Worm (Caenorhabditis elegans): Measurements from ENCODE around the gene thn-6.

thn-6 gene

ce11 chrIV:5261786-5262185, 33.1 kb downstream of the thn-6 start:
- TF ChIP-seq nhr-19 (GFP tag; conservative IDR thresholded peaks at IDR 0.05), result peak; percentile 52

ce11 chrIV:5264700-5265210, 36.0 kb downstream of the thn-6 start:
- TF ChIP-seq elt-2 (tag; optimal IDR thresholded peaks at IDR 0.05), result peak; percentile 1
- TF ChIP-seq snpc-4 (tag; optimal IDR thresholded peaks at IDR 0.05), result peak; percentile 85
- peak; percentile 25 for TF ChIP-seq nhr-47 (tag; optimal IDR thresholded peaks at IDR 0.05)
- peak; percentile 70 for TF ChIP-seq nhr-19 (GFP tag; conservative IDR thresholded peaks at IDR 0.05)

DNA sequence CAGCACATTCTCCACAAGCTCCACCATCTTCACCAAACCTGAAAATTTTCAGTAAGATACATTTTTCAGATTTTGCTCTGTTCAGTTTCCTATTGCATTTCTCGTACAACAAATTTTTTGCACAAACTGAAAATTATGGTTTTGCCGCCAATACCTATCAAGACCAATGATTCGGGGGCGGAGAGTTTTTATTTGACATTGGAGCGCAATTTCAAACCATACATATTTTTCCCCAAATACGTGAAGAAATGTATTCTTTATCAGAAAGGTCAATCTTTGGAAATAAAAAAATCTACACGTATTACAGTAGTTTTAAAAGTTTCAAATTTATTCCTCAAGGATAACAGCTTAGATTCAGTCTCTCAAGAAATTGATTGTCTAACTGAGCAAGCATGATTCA, 37.8 kb downstream of the thn-6 start, which contains the start of gene F36H12.5:
TSS of gene F36H12.5 (plus strand) at position 301 of the 400 bp plus-strand sequence.
- TF ChIP-seq snu-23 (GFP tag; optimal IDR thresholded peaks at IDR 0.05), result no peak
- no peak for TF ChIP-seq jun-1 (tag; optimal IDR thresholded peaks at IDR 0.05)
- TF ChIP-seq sup-37 (GFP tag; optimal IDR thresholded peaks at IDR 0.05), result no peak
- no peak for TF ChIP-seq ztf-4 (tag; optimal IDR thresholded peaks at IDR 0.05)
- TF ChIP-seq fkh-4 (tag; optimal IDR thresholded peaks at IDR 0.05; ENCODE audit: borderline replicate concordance), result no peak
- TF ChIP-seq nhr-77 (tag; optimal IDR thresholded peaks at IDR 0.05), result no peak
- no peak for TF ChIP-seq vab-15 (tag; optimal IDR thresholded peaks at IDR 0.05)
- no peak for TF ChIP-seq irx-1 (tag; optimal IDR thresholded peaks at IDR 0.05)
- TF ChIP-seq pag-3 (tag; optimal IDR thresholded peaks at IDR 0.05; ENCODE audit: borderline replicate concordance, insufficient read depth), result no peak
- no peak for TF ChIP-seq nhr-47 (tag; optimal IDR thresholded peaks at IDR 0.05)
- no peak for TF ChIP-seq nhr-11 (tag; optimal IDR thresholded peaks at IDR 0.05)
- no peak for TF ChIP-seq sptf-1 (tag; optimal IDR thresholded peaks at IDR 0.05)
- no peak for TF ChIP-seq sox-4 (tag; optimal IDR thresholded peaks at IDR 0.05)
- no peak for TF ChIP-seq unc-30 (tag; optimal IDR thresholded peaks at IDR 0.05)
- no peak for TF ChIP-seq ets-5 (GFP tag; IDR thresholded peaks at IDR 0.05)

DNA sequence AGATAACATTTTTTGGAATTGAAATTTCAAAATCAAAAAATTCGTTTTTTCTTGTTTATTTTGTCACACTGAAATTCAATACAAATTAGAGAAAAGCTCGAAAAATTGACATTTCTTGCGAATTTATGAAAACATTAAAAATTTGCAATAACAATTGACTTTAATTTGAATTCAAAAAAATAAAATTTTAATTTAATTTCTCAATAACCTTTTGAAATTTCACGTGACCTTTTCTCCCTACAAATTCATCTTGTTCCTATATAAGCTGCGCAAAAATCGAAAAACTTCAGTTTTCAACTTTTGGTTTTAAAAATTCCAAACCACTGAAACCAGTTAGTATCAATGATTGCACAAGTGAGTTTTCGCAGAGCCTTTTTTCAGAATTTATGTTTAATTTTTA, 40.1 kb downstream of the thn-6 start, which contains the start of gene F36H12.4:
TSS of gene F36H12.4 (plus strand) at position 301 of the 400 bp plus-strand sequence.
- TF ChIP-seq efl-1 (optimal IDR thresholded peaks at IDR 0.05) (no peak), efl-1 (GFP tag; optimal IDR thresholded peaks at IDR 0.05 in 1 of 2) (peak in 1 of 2 experiments; percentile 74), nhr-28 (tag; optimal IDR thresholded peaks at IDR 0.05) (no peak)

DNA sequence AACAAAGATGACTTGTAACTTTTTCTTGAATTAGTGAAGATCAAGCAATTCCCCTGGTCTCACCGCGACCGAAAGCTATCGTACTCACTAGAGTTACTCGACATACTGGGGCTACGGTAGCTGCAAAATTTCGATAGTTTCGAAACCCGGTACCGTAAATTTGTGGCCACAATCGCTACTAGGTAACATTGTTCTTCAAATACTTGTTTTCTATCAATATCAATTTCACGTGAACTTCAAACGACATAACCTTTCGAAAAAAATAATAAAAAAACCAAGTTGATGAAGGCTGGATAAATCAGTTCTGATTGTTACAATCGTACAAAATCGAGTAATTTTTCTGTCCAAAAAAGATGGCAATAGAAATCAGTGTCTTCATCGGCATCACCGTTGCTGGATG, 43.8 kb downstream of the thn-6 start, which contains the start of gene F36H12.3:
TSS of gene F36H12.3 (plus strand) at position 301 of the 400 bp plus-strand sequence.
- TF ChIP-seq ceh-82 (tag; optimal IDR thresholded peaks at IDR 0.05) (no peak), hlh-4 (tag; optimal IDR thresholded peaks at IDR 0.05) (no peak), unc-30 (tag; optimal IDR thresholded peaks at IDR 0.05) (no peak), ztf-11 (tag; optimal IDR thresholded peaks at IDR 0.05) (no peak), blmp-1 (tag; optimal IDR thresholded peaks at IDR 0.05) (no peak), tlp-1 (tag; optimal IDR thresholded peaks at IDR 0.05) (no peak), hpl-2 (GFP tag; optimal IDR thresholded peaks at IDR 0.05) (no peak)

- TF ChIP-seq xbp-1 (tag; optimal IDR thresholded peaks at IDR 0.05), result no peak
Observed at ce11 chrIV:5273385-5273784, 44.7 kb downstream of the thn-6 start.

DNA sequence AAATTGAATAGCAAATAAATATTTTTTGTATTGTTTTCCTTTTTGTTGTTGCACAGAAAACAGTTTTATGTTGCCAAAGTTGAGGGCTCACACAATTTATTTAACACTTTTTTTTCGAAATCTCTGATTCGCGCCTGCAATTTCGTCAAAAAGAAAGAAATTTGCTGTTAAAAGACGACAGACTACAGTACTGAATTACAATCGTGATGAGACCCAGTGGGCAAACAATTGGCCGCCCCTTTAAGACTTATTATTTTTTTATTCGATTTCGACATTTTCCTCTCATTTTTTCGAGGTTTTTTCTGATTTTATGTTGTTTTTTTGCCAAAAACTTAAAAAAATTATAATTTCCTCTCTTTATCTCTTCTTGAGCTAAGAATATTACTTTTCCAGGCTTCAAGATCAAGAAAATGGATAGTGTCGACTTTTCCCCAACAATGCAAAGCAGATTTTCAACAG, 45.4 kb downstream of the thn-6 start, which contains the start of gene slfl-4:
TSS of gene slfl-4 (plus strand) at position 409 of the 459 bp plus-strand sequence.
- TF ChIP-seq elt-2 (tag; optimal IDR thresholded peaks at IDR 0.05) (no peak), grh-1 (GFP tag; IDR thresholded peaks at IDR 0.05) (no peak), unc-62 (GFP tag; optimal IDR thresholded peaks at IDR 0.05) (no peak), C34B4.2 (tag; optimal IDR thresholded peaks at IDR 0.05) (no peak), Y116A8C.19 (tag; optimal IDR thresholded peaks at IDR 0.05; ENCODE audit: borderline replicate concordance) (no peak), nhr-84 (tag; optimal IDR thresholded peaks at IDR 0.05) (no peak), ets-5 (GFP tag; IDR thresholded peaks at IDR 0.05) (no peak), lir-3 (tag; optimal IDR thresholded peaks at IDR 0.05; ENCODE audit: poor library complexity) (no peak), vab-15 (tag; optimal IDR thresholded peaks at IDR 0.05) (no peak), mab-9 (GFP tag; IDR thresholded peaks at IDR 0.05) (no peak), ceh-8 (GFP tag; optimal IDR thresholded peaks at IDR 0.05) (no peak), nhr-19 (GFP tag; conservative IDR thresholded peaks at IDR 0.05) (no peak), efl-1 (optimal IDR thresholded peaks at IDR 0.05) (no peak), efl-1 (GFP tag; optimal IDR thresholded peaks at IDR 0.05 in 1 of 2) (no peak), isw-1 (GFP tag; IDR thresholded peaks at IDR 0.05) (no peak), efl-3 (GFP tag; optimal IDR thresholded peaks at IDR 0.05) (no peak), nhr-76 (tag; optimal IDR thresholded peaks at IDR 0.05) (no peak), unc-130 (tag; optimal IDR thresholded peaks at IDR 0.05) (no peak), nhr-77 (tag; optimal IDR thresholded peaks at IDR 0.05) (no peak)

Measured in whole organism, L1 larva.